Worm (Caenorhabditis elegans) whole organism, L2 larva: ENCODE measurements around the gene C45G9.15.

ENCODE experiments used
- aly-2 ChIP-seq: fragments of 150-350 bp; optimal IDR thresholded peaks from 2 replicates; lab custom pipeline; 2014; ENCODE audit warnings: missing biosample characterization, missing genetic modification characterization
- ama-1 ChIP-seq: fragments of 150-350 bp; optimal IDR thresholded peaks from 2 replicates; lab custom pipeline; 2018; ENCODE audit warnings: inconsistent platforms
- ceh-82 ChIP-seq: fragments of 150-350 bp; optimal IDR thresholded peaks from 2 replicates; lab custom pipeline; 2014; ENCODE audit warnings: missing biosample characterization, missing genetic modification characterization
- egl-27 ChIP-seq: sonication (generic microtip); optimal IDR thresholded peaks from 3 replicates; lab custom pipeline; 2017; ENCODE audit warnings: missing biosample characterization, missing genetic modification reagents, missing genetic modification characterization
- elt-3 ChIP-seq: sonication (generic microtip); optimal IDR thresholded peaks from 2 replicates; lab custom pipeline; 2017; ENCODE audit warnings: missing biosample characterization, missing genetic modification characterization
- fos-1 ChIP-seq: fragments of 150-350 bp; optimal IDR thresholded peaks from 2 replicates; lab custom pipeline; 2014; ENCODE audit warnings: missing biosample characterization, missing genetic modification characterization
- mdl-1 ChIP-seq, 2 experiments: fragments of 150-350 bp in 1 of 2; sonication (generic microtip) in 1 of 2; optimal IDR thresholded peaks; 2 replicates each; lab custom pipeline; 2017; ENCODE audit warnings: missing biosample characterization in 2 of 2, missing genetic modification characterization in 2 of 2
- nhr-12 ChIP-seq: fragments of 150-350 bp; optimal IDR thresholded peaks from 2 replicates; lab custom pipeline; 2014; ENCODE audit warnings: missing biosample characterization, missing genetic modification characterization
- snpc-4 ChIP-seq: fragments of 150-350 bp; optimal IDR thresholded peaks from 2 replicates; lab custom pipeline; 2014; ENCODE audit warnings: missing biosample characterization, missing genetic modification characterization
- unc-39 ChIP-seq: fragments of 150-350 bp; optimal IDR thresholded peaks from 2 replicates; lab custom pipeline; 2014; ENCODE audit warnings: missing biosample characterization, missing genetic modification characterization
- unc-55 ChIP-seq: fragments of 150-350 bp; sonication (generic microtip); optimal IDR thresholded peaks from 3 replicates; lab custom pipeline; 2014; ENCODE audit warnings: missing biosample characterization, missing genetic modification reagents, missing genetic modification characterization
- unc-62 ChIP-seq: fragments of 150-350 bp; optimal IDR thresholded peaks from 2 replicates; lab custom pipeline; 2014; ENCODE audit warnings: missing biosample characterization, missing genetic modification reagents, missing genetic modification characterization
- ztf-11 ChIP-seq: sonication (generic microtip); optimal IDR thresholded peaks from 2 replicates; lab custom pipeline; 2017; ENCODE audit warnings: missing biosample characterization, missing genetic modification characterization

DNA sequence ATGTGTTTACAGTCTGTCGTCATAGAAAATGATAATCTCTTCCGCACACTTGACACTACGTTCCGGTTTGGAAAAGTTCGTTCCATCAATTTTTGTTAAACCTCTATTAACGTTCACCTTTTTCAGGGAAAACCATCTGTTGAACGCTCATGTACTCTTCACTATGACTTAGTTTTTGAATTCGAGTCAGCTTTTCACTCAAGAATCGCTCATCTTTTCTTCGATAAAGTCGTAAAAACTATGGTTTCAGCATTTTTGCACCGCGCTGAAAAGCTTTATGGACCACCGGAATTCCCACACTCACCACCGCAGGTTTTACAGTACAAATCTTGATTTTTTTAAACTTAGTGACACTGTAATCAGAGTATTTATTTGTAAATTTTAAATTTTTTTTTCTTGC, 28.2 kb downstream of the C45G9.15 start:
- TF ChIP-seq unc-62 (GFP tag; lab: Kevin White, UChicago) (no peak), unc-55 (GFP tag; lab: Kevin White, UChicago) (no peak), mdl-1 (tag; optimal IDR thresholded peaks at IDR 0.05; lab: Kevin White, UChicago) (no peak), ama-1 (lab: Kevin White, UChicago) (no peak), ceh-82 (tag; lab: Kevin White, UChicago) (no peak), ztf-11 (tag; lab: Kevin White, UChicago) (no peak), nhr-12 (tag; lab: Kevin White, UChicago) (no peak), unc-39 (tag; lab: Kevin White, UChicago) (no peak), elt-3 (no peak), snpc-4 (tag; lab: Kevin White, UChicago) (no peak), aly-2 (no peak), fos-1 (tag; lab: Kevin White, UChicago) (no peak), egl-27 (tag; lab: Kevin White, UChicago) (no peak)
